Fruit fly (Drosophila melanogaster): ENCODE results near the gene Paip2.

dm6 chr3R:12995522-12995921 lies 14.9 kb downstream of the Paip2 start, which contains the start of gene CG7488:
- TF ChIP-seq CG1620 (GFP tag; optimal IDR thresholded peaks at IDR 0.05) = no peak
- no peak for TF ChIP-seq CG7101 (tag; optimal IDR thresholded peaks at IDR 0.05)
- no peak for TF ChIP-seq CG7045 (GFP tag; optimal IDR thresholded peaks at IDR 0.05)
- no peak for TF ChIP-seq Mnt (GFP tag; optimal IDR thresholded peaks at IDR 0.05)
- no peak for TF ChIP-seq CG33017 (tag; optimal IDR thresholded peaks at IDR 0.05)
- no peak for TF ChIP-seq CG12768 (GFP tag; optimal IDR thresholded peaks at IDR 0.05)
- TF ChIP-seq Clk (GFP tag; optimal IDR thresholded peaks at IDR 0.05) = no peak
- TF ChIP-seq tj (GFP tag; optimal IDR thresholded peaks at IDR 0.05) = no peak
- no peak for TF ChIP-seq Hr96 (GFP tag; optimal IDR thresholded peaks at IDR 0.05)
- no peak for TF ChIP-seq CG11617 (GFP tag; optimal IDR thresholded peaks at IDR 0.05)

Data from whole organism, adult.